Worm (Caenorhabditis elegans) whole organism, mixed stage, embryonic: ENCODE data around the gene ttr-14.

Experiments
- M03D4.4 ChIP-seq: sonication (generic microtip); optimal IDR thresholded peaks from 2 replicates; lab custom pipeline; 2017; ENCODE audit warnings: mild to moderate bottlenecking, missing genetic modification characterization, missing compliant biosample characterization
- bed-3 ChIP-seq: fragments of 200-800 bp; sonication (Bioruptor generic); optimal IDR thresholded peaks from 3 replicates; lab custom pipeline; 2018; ENCODE audit warnings: mild to moderate bottlenecking, missing genetic modification characterization, moderate library complexity, missing compliant biosample characterization
- blmp-1 ChIP-seq: fragments of 150-350 bp; optimal IDR thresholded peaks from 2 replicates; lab custom pipeline; 2014; ENCODE audit warnings: missing biosample characterization, missing genetic modification characterization
- ceh-39 ChIP-seq: fragments of 150-350 bp; optimal IDR thresholded peaks from 2 replicates; lab custom pipeline; 2014; ENCODE audit warnings: missing biosample characterization, missing genetic modification characterization
- ceh-43 ChIP-seq: fragments of 200-800 bp; sonication (Bioruptor generic); optimal IDR thresholded peaks from 2 replicates; lab custom pipeline; 2018; ENCODE audit warnings: mild to moderate bottlenecking, missing genetic modification characterization, moderate library complexity, missing compliant biosample characterization
- ceh-83 ChIP-seq: fragments of 200-800 bp; sonication (Bioruptor generic); optimal IDR thresholded peaks from 2 replicates; lab custom pipeline; 2018; ENCODE audit warnings: mild to moderate bottlenecking, missing genetic modification characterization, missing compliant biosample characterization
- ces-1 ChIP-seq: fragments of 150-350 bp; optimal IDR thresholded peaks from 2 replicates; lab custom pipeline; 2014; ENCODE audit warnings: missing biosample characterization, missing genetic modification reagents, missing genetic modification characterization
- cnd-1 ChIP-seq: fragments of 200-800 bp; sonication (Bioruptor generic); optimal IDR thresholded peaks from 2 replicates; lab custom pipeline; 2018; ENCODE audit warnings: mild to moderate bottlenecking, missing genetic modification characterization, missing compliant biosample characterization
- drap-1 ChIP-seq: fragments of 200-800 bp; sonication (Bioruptor generic); optimal IDR thresholded peaks from 3 replicates; lab custom pipeline; 2018; ENCODE audit warnings: mild to moderate bottlenecking, missing genetic modification characterization, missing compliant biosample characterization
- elt-1 ChIP-seq: sonication (generic microtip); optimal IDR thresholded peaks from 2 replicates; lab custom pipeline; 2017; ENCODE audit warnings: missing genetic modification characterization, mild to moderate bottlenecking, missing compliant biosample characterization, antibody characterized with exemption, moderate library complexity, borderline replicate concordance; ENCODE audit not compliant: insufficient read depth
- elt-3 ChIP-seq: fragments of 150-350 bp; optimal IDR thresholded peaks from 2 replicates; lab custom pipeline; 2014; ENCODE audit warnings: missing biosample characterization, missing genetic modification characterization
- flh-1 ChIP-seq: fragments of 200-800 bp; sonication (Bioruptor generic); optimal IDR thresholded peaks from 2 replicates; lab custom pipeline; 2018; ENCODE audit warnings: mild to moderate bottlenecking, missing genetic modification characterization, moderate library complexity, missing compliant biosample characterization
- ham-2 ChIP-seq: fragments of 200-800 bp; sonication (Bioruptor generic); optimal IDR thresholded peaks from 2 replicates; lab custom pipeline; 2018; ENCODE audit warnings: mild to moderate bottlenecking, missing genetic modification characterization, missing compliant biosample characterization
- hlh-1 ChIP-seq: fragments of 150-350 bp; optimal IDR thresholded peaks from 2 replicates; lab custom pipeline; 2014; ENCODE audit warnings: missing biosample characterization, missing genetic modification reagents, missing genetic modification characterization
- lin-13 ChIP-seq: fragments of 150-350 bp; optimal IDR thresholded peaks from 2 replicates; lab custom pipeline; 2014; ENCODE audit warnings: missing biosample characterization, missing genetic modification characterization
- lin-32 ChIP-seq: fragments of 200-800 bp; sonication (Bioruptor generic); optimal IDR thresholded peaks from 2 replicates; lab custom pipeline; 2018; ENCODE audit warnings: mild to moderate bottlenecking, missing genetic modification characterization, missing compliant biosample characterization
- lsy-2 ChIP-seq: fragments of 150-350 bp; optimal IDR thresholded peaks from 2 replicates; lab custom pipeline; 2014; ENCODE audit warnings: missing biosample characterization, missing genetic modification characterization
- mab-5 ChIP-seq: fragments of 150-350 bp; optimal IDR thresholded peaks from 2 replicates; lab custom pipeline; 2014; ENCODE audit warnings: missing biosample characterization, missing genetic modification characterization
- mep-1 ChIP-seq: fragments of 150-350 bp; optimal IDR thresholded peaks from 2 replicates; lab custom pipeline; 2017; ENCODE audit warnings: missing biosample characterization, missing genetic modification reagents, missing genetic modification characterization, inconsistent platforms
- mls-2 ChIP-seq: sonication (generic microtip); optimal IDR thresholded peaks from 2 replicates; lab custom pipeline; 2016; ENCODE audit warnings: mild to moderate bottlenecking, missing genetic modification characterization, moderate library complexity, missing compliant biosample characterization
- nhr-12 ChIP-seq: fragments of 150-350 bp; optimal IDR thresholded peaks from 2 replicates; lab custom pipeline; 2014; ENCODE audit warnings: missing biosample characterization, missing genetic modification characterization
- nhr-2 ChIP-seq: fragments of 150-350 bp; optimal IDR thresholded peaks from 2 replicates; lab custom pipeline; 2014; ENCODE audit warnings: missing biosample characterization, missing genetic modification characterization
- nhr-237 ChIP-seq: fragments of 150-350 bp; optimal IDR thresholded peaks from 2 replicates; lab custom pipeline; 2014; ENCODE audit warnings: missing biosample characterization, missing genetic modification characterization
- nhr-28 ChIP-seq: fragments of 150-350 bp; optimal IDR thresholded peaks from 2 replicates; lab custom pipeline; 2014; ENCODE audit warnings: missing biosample characterization, missing genetic modification characterization
- nhr-76 ChIP-seq: sonication (generic microtip); optimal IDR thresholded peaks from 2 replicates; lab custom pipeline; 2017; ENCODE audit warnings: missing biosample characterization, missing genetic modification characterization
- pha-4 ChIP-seq: fragments of 150-350 bp; optimal IDR thresholded peaks from 2 replicates; lab custom pipeline; 2018; ENCODE audit warnings: missing biosample characterization, missing genetic modification reagents, missing genetic modification characterization
- sem-2 ChIP-seq: fragments of 200-800 bp; sonication (Bioruptor generic); optimal IDR thresholded peaks from 2 replicates; lab custom pipeline; 2018; ENCODE audit warnings: mild to moderate bottlenecking, missing genetic modification characterization, missing compliant biosample characterization
- snpc-4 ChIP-seq: fragments of 150-350 bp; optimal IDR thresholded peaks from 2 replicates; lab custom pipeline; 2014; ENCODE audit warnings: missing biosample characterization, missing genetic modification characterization
- sptf-1 ChIP-seq: sonication (generic microtip); optimal IDR thresholded peaks from 2 replicates; lab custom pipeline; 2017; ENCODE audit warnings: mild to moderate bottlenecking, missing genetic modification characterization, moderate library complexity, missing compliant biosample characterization
- tbx-8 ChIP-seq: fragments of 200-800 bp; sonication (Bioruptor generic); optimal IDR thresholded peaks from 2 replicates; lab custom pipeline; 2018; ENCODE audit warnings: mild to moderate bottlenecking, missing genetic modification characterization, moderate library complexity, missing compliant biosample characterization
- unc-120 ChIP-seq: sonication (generic microtip); optimal IDR thresholded peaks from 2 replicates; lab custom pipeline; 2017; ENCODE audit warnings: missing genetic modification characterization, missing compliant biosample characterization; ENCODE audit not compliant: poor library complexity, severe bottlenecking
- unc-39 ChIP-seq: fragments of 150-350 bp; optimal IDR thresholded peaks from 2 replicates; lab custom pipeline; 2014; ENCODE audit warnings: missing biosample characterization, missing genetic modification characterization
- unc-62 ChIP-seq: fragments of 150-350 bp; optimal IDR thresholded peaks from 2 replicates; lab custom pipeline; 2014; ENCODE audit warnings: missing biosample characterization, missing genetic modification reagents, missing genetic modification characterization
- zip-8 ChIP-seq: fragments of 150-350 bp; optimal IDR thresholded peaks from 2 replicates; lab custom pipeline; 2014; ENCODE audit warnings: missing biosample characterization, missing genetic modification characterization
- ztf-11 ChIP-seq: fragments of 150-350 bp; optimal IDR thresholded peaks from 2 replicates; lab custom pipeline; 2014; ENCODE audit warnings: missing biosample characterization, missing genetic modification characterization

Gene ttr-14

ce11 chrX:10768289-10769153, 18.8 kb upstream of the ttr-14 start:
- TF ChIP-seq ceh-83 (GFP tag; lab: Kevin White, UChicago) = peak; percentile 5
- TF ChIP-seq elt-1 = peak; percentile 20
- no peak for TF ChIP-seq tbx-8 (GFP tag; lab: Kevin White, UChicago)
- TF ChIP-seq unc-120 (tag; lab: Kevin White, UChicago) = no peak
- TF ChIP-seq lsy-2 = no peak
- no peak for TF ChIP-seq sem-2 (GFP tag; lab: Kevin White, UChicago)
- TF ChIP-seq hlh-1 (tag; lab: Kevin White, UChicago) = peak; percentile 69

- TF ChIP-seq mls-2 (tag; lab: Kevin White, UChicago) = no peak
- TF ChIP-seq unc-39 (tag; lab: Kevin White, UChicago) = no peak
- no peak for TF ChIP-seq tbx-8 (GFP tag; lab: Kevin White, UChicago)
- no peak for TF ChIP-seq nhr-237 (tag; lab: Kevin White, UChicago)
- TF ChIP-seq elt-1 = peak; percentile 93
Observed at ce11 chrX:10769232-10769738, 18.0 kb upstream of the ttr-14 start, which contains the start of gene sma-9. Gene sma-9, plus strand, starts transcription at chrX:10769282.

- TF ChIP-seq mls-2 (tag; lab: Kevin White, UChicago) (no peak), elt-3 (tag; lab: Kevin White, UChicago) (no peak), pha-4 (tag; lab: Kevin White, UChicago) (peak; percentile 66), tbx-8 (GFP tag; lab: Kevin White, UChicago) (no peak)
Observed at ce11 chrX:10769959-10770358, 17.3 kb upstream of the ttr-14 start.

- no peak for TF ChIP-seq cnd-1
- no peak for TF ChIP-seq bed-3 (GFP tag; lab: Kevin White, UChicago)
- no peak for TF ChIP-seq nhr-12 (tag; lab: Kevin White, UChicago)
- TF ChIP-seq ces-1 (GFP tag; lab: Kevin White, UChicago) = peak; percentile 61
- TF ChIP-seq ceh-43 (GFP tag; lab: Kevin White, UChicago) = no peak
- TF ChIP-seq drap-1 (GFP tag; lab: Kevin White, UChicago) = no peak
- TF ChIP-seq ztf-11 (tag; lab: Kevin White, UChicago) = no peak
- peak; percentile 6 for TF ChIP-seq sptf-1
- TF ChIP-seq elt-1 = no peak
- TF ChIP-seq mab-5 (tag; lab: Kevin White, UChicago) = no peak
- TF ChIP-seq unc-62 (GFP tag; lab: Kevin White, UChicago) = peak; percentile 34
- no peak for TF ChIP-seq nhr-28
- TF ChIP-seq zip-8 (tag; lab: Kevin White, UChicago) = no peak
- TF ChIP-seq flh-1 (GFP tag; lab: Kevin White, UChicago) = no peak
- no peak for TF ChIP-seq unc-39 (tag; lab: Kevin White, UChicago)
- no peak for TF ChIP-seq mep-1 (tag; lab: Kevin White, UChicago)
- no peak for TF ChIP-seq ceh-39 (tag; lab: Kevin White, UChicago)
- no peak for TF ChIP-seq snpc-4 (tag; lab: Kevin White, UChicago)
- no peak for TF ChIP-seq nhr-237 (tag; lab: Kevin White, UChicago)
- no peak for TF ChIP-seq lin-13 (tag; lab: Kevin White, UChicago)
- no peak for TF ChIP-seq nhr-76 (tag; lab: Kevin White, UChicago)
- no peak for TF ChIP-seq tbx-8 (GFP tag; lab: Kevin White, UChicago)
- TF ChIP-seq unc-120 (tag; lab: Kevin White, UChicago) = peak; percentile 89
- no peak for TF ChIP-seq ceh-83 (GFP tag; lab: Kevin White, UChicago)
- no peak for TF ChIP-seq nhr-2 (tag; lab: Kevin White, UChicago)
- no peak for TF ChIP-seq mls-2 (tag; lab: Kevin White, UChicago)
- peak; percentile 69 for TF ChIP-seq hlh-1 (tag; lab: Kevin White, UChicago)
- TF ChIP-seq ham-2 (GFP tag; lab: Kevin White, UChicago) = no peak
- TF ChIP-seq M03D4.4 (tag; lab: Kevin White, UChicago) = no peak
- TF ChIP-seq sem-2 (GFP tag; lab: Kevin White, UChicago) = no peak
- peak; percentile 25 for TF ChIP-seq blmp-1 (tag; lab: Kevin White, UChicago)
- TF ChIP-seq pha-4 (tag; lab: Kevin White, UChicago) = no peak
- peak; percentile 5 for TF ChIP-seq lsy-2
- TF ChIP-seq elt-3 (tag; lab: Kevin White, UChicago) = no peak
- TF ChIP-seq lin-32 = no peak
Observed at ce11 chrX:10770988-10771496, 16.3 kb upstream of the ttr-14 start.
